Fruit fly (Drosophila melanogaster): ENCODE measurements around the gene Apl.
A peak's percentile ranks its signal among the peaks of the same experiment; 100 is the strongest.

DNA sequence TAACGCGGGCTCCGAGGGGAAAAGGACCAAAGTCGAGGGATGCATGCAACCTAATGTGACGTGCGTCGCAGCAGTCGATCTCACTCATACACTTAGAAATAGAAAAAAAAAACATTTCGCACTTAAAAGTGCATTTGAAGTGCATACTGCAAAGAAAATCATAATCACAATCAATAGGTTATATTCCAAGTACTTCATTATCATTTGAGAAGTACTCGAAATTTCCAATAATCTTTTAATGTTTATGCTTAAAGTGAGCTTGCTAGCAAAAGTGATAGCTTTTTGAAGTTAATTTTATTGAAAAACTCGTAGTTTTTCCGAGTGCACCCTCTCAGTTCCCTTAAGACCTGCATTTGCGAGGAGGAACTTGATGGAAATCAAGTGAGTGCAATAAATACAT, 39.5 kb downstream of the Apl start:
- TF ChIP-seq CG12605 (GFP tag; IDR thresholded peaks at IDR 0.05) (no peak), gl (tag; optimal IDR thresholded peaks at IDR 0.05) (no peak), fd96Ca (GFP tag; IDR thresholded peaks at IDR 0.05) (no peak), Ets98B (GFP tag; IDR thresholded peaks at IDR 0.05) (no peak), CG10348 (GFP tag; IDR thresholded peaks at IDR 0.05) (no peak), CG17806 (tag; optimal IDR thresholded peaks at IDR 0.05) (peak; percentile 26)

Data from whole organism, pupa.